Comparison of ENCODE assay signal across 4 fruit fly cellular contexts in the genomic region with DNA sequence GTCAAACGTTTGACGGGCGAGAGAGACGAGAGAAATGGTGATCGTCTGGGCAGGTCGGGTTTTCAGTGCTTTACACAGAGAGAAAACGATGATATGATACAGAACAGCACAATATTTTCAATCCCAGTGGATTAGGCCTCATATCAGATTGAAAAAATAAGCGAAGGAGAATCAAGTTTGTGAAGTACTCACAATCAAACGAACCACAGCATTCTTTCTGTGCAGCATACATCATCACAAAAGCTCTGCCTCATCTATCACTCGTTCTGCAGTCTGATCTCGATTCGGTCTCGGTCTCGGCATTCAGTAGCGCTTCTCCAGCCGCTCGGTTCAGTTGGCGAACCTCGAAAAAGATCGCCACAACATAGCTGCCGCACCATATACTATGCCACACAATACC.
TF ChIP-seq lines count a peak whose summit lies in the region.

bdl (plus strand) TSS at position 301 of the 400 bp plus-strand sequence.

- TF ChIP-seq CTCF in whole organism, embryonic (GFP tag; optimal IDR thresholded peaks at IDR 0.05; lab: Kevin White, UChicago): no peak

TF ChIP-seq in whole organism, adult, 20 proteins besides CTCF, POLR2A, EP300 and RAD21:
- TF ChIP-seq ovo (GFP tag; optimal IDR thresholded peaks at IDR 0.05; lab: Kevin White, UChicago): no peak
- TF ChIP-seq CG7101 (tag; optimal IDR thresholded peaks at IDR 0.05; lab: Kevin White, UChicago): no peak
- TF ChIP-seq tj (GFP tag; optimal IDR thresholded peaks at IDR 0.05; lab: Kevin White, UChicago): peak; percentile 20
- TF ChIP-seq cic (GFP tag; optimal IDR thresholded peaks at IDR 0.05; lab: Kevin White, UChicago): no peak
- TF ChIP-seq CG12768 (GFP tag; optimal IDR thresholded peaks at IDR 0.05; lab: Kevin White, UChicago): no peak
- no peak for TF ChIP-seq bab1 (GFP tag; optimal IDR thresholded peaks at IDR 0.05; lab: Kevin White, UChicago)
- peak; percentile 8 for TF ChIP-seq CG7045 (GFP tag; optimal IDR thresholded peaks at IDR 0.05; lab: Kevin White, UChicago)
- TF ChIP-seq CG11617 (GFP tag; optimal IDR thresholded peaks at IDR 0.05; lab: Kevin White, UChicago): no peak
- no peak for TF ChIP-seq Hr96 (GFP tag; optimal IDR thresholded peaks at IDR 0.05; lab: Kevin White, UChicago)
- no peak for TF ChIP-seq CG5204 (GFP tag; optimal IDR thresholded peaks at IDR 0.05; lab: Kevin White, UChicago)
- no peak for TF ChIP-seq Crg-1 (GFP tag; optimal IDR thresholded peaks at IDR 0.05; lab: Kevin White, UChicago)

TF ChIP-seq in whole organism, embryonic, 481 proteins besides CTCF, POLR2A, EP300 and RAD21 (continues in another document):
- 0 out of 4 replicates have a peak, but pooled peaks have one; percentile 26 for TF ChIP-seq chinmo (GFP tag; IDR thresholded peaks at IDR 0.05; lab: Robert Waterston, UW; ENCODE audit: partially characterized antibody)
- peak; percentile 12 for TF ChIP-seq dmrt99B (tag; optimal IDR thresholded peaks at IDR 0.05; lab: Kevin White, UChicago)
- peak; percentile 31; the same call in 1 of the 2 replicates for TF ChIP-seq Drgx (GFP tag; IDR thresholded peaks at IDR 0.05; lab: Robert Waterston, UW)
- 0 out of 3 replicates have a peak, but pooled peaks have one; percentile 17 for TF ChIP-seq ken (GFP tag; IDR thresholded peaks at IDR 0.05; lab: Robert Waterston, UW)
- peak; percentile 48; the same call in 2 of the 3 replicates for TF ChIP-seq row (GFP tag; IDR thresholded peaks at IDR 0.05; lab: Robert Waterston, UW)
- TF ChIP-seq CG13123 (GFP tag; optimal IDR thresholded peaks at IDR 0.05; lab: Kevin White, UChicago): no peak
- no peak for TF ChIP-seq GATAe (GFP tag; conservative IDR thresholded peaks at IDR 0.05; lab: Robert Waterston, UW)
- no peak for TF ChIP-seq CG14050 (GFP tag; IDR thresholded peaks at IDR 0.05; lab: Robert Waterston, UW)
- no peak for TF ChIP-seq pan (optimal IDR thresholded peaks at IDR 0.05; lab: Kevin White, UChicago)
- TF ChIP-seq pan (GFP tag; optimal IDR thresholded peaks at IDR 0.05 in 1 of 2, IDR thresholded peaks at IDR 0.05 in 1 of 2): peak in 1 of 2 experiments; percentile 26
- no peak for TF ChIP-seq hkb (optimal IDR thresholded peaks at IDR 0.05; lab: Kevin White, UChicago)
- peak; percentile 24; the same call in 1 of the 2 replicates for TF ChIP-seq hkb (GFP tag; IDR thresholded peaks at IDR 0.05; lab: Robert Waterston, UW)
- TF ChIP-seq CG18599 (GFP tag; optimal IDR thresholded peaks at IDR 0.05; lab: Kevin White, UChicago): peak; percentile 16
- TF ChIP-seq Deaf1 (tag; optimal IDR thresholded peaks at IDR 0.05; lab: Kevin White, UChicago): peak; percentile 57
- TF ChIP-seq CG32772 (GFP tag; IDR thresholded peaks at IDR 0.05; lab: Robert Waterston, UW): 0 out of 2 replicates have a peak, but pooled peaks have one; percentile 13
- no peak for TF ChIP-seq prd (optimal IDR thresholded peaks at IDR 0.05; lab: Kevin White, UChicago)
- 0 out of 3 replicates have a peak, but pooled peaks have one; percentile 19 for TF ChIP-seq prd (GFP tag; IDR thresholded peaks at IDR 0.05; lab: Robert Waterston, UW)
- no peak for TF ChIP-seq az2 (GFP tag; optimal IDR thresholded peaks at IDR 0.05; lab: Kevin White, UChicago)
- TF ChIP-seq Lhr (GFP tag; optimal IDR thresholded peaks at IDR 0.05; lab: Kevin White, UChicago): no peak
- no peak for TF ChIP-seq bowl (GFP tag; IDR thresholded peaks at IDR 0.05; lab: Robert Waterston, UW)
- no peak for TF ChIP-seq Gug (GFP tag; IDR thresholded peaks at IDR 0.05; lab: Robert Waterston, UW)
- TF ChIP-seq Sox102F (GFP tag; optimal IDR thresholded peaks at IDR 0.05; lab: Kevin White, UChicago): peak; percentile 3
- 0 out of 2 replicates have a peak, but pooled peaks have one; percentile 25 for TF ChIP-seq Taf1 (GFP tag; IDR thresholded peaks at IDR 0.05; lab: Robert Waterston, UW)

TF ChIP-seq in whole organism, prepupa, 60 proteins besides CTCF, POLR2A, EP300 and RAD21:
- TF ChIP-seq Hr4 (GFP tag; optimal IDR thresholded peaks at IDR 0.05; lab: Kevin White, UChicago) (no peak), eg (GFP tag; IDR thresholded peaks at IDR 0.05; lab: Robert Waterston, UW) (0 out of 3 replicates have a peak, but pooled peaks have one; percentile 20), CG15336 (GFP tag; IDR thresholded peaks at IDR 0.05; lab: Robert Waterston, UW) (0 out of 2 replicates have a peak, but pooled peaks have one; percentile 17)

TF ChIP-seq in whole organism, pupa, 21 proteins besides CTCF, POLR2A, EP300 and RAD21:
- TF ChIP-seq fd96Ca (GFP tag; IDR thresholded peaks at IDR 0.05; lab: Robert Waterston, UW) (no peak; the same call in 2 of the 3 replicates), rn (GFP tag; IDR thresholded peaks at IDR 0.05; lab: Robert Waterston, UW) (no peak), CG10348 (GFP tag; IDR thresholded peaks at IDR 0.05; lab: Robert Waterston, UW) (no peak), CG12605 (GFP tag; IDR thresholded peaks at IDR 0.05; lab: Robert Waterston, UW) (no peak), Snoo (tag; optimal IDR thresholded peaks at IDR 0.05; lab: Kevin White, UChicago) (no peak), CG13204 (GFP tag; optimal IDR thresholded peaks at IDR 0.05; lab: Kevin White, UChicago) (no peak), EcR (GFP tag; optimal IDR thresholded peaks at IDR 0.05; lab: Kevin White, UChicago) (no peak), CG34367 (tag; optimal IDR thresholded peaks at IDR 0.05; lab: Kevin White, UChicago) (no peak), D1 (tag; optimal IDR thresholded peaks at IDR 0.05; lab: Kevin White, UChicago) (no peak), Pif1A (GFP tag; optimal IDR thresholded peaks at IDR 0.05; lab: Kevin White, UChicago) (no peak), Pif1B (GFP tag; optimal IDR thresholded peaks at IDR 0.05; lab: Kevin White, UChicago) (no peak), CG32121 (GFP tag; IDR thresholded peaks at IDR 0.05; lab: Robert Waterston, UW) (0 out of 2 replicates have a peak, but pooled peaks have one; percentile 37), CG14655 (GFP tag; optimal IDR thresholded peaks at IDR 0.05; lab: Kevin White, UChicago) (no peak), CG4496 (GFP tag; IDR thresholded peaks at IDR 0.05; lab: Robert Waterston, UW) (peak; percentile 42; the same call in 1 of the 3 replicates)
